Worm (Caenorhabditis elegans): ENCODE data around the gene nas-39.
A peak's percentile ranks its signal among the peaks of the same experiment; 100 is the strongest.

nas-39 gene

DNA sequence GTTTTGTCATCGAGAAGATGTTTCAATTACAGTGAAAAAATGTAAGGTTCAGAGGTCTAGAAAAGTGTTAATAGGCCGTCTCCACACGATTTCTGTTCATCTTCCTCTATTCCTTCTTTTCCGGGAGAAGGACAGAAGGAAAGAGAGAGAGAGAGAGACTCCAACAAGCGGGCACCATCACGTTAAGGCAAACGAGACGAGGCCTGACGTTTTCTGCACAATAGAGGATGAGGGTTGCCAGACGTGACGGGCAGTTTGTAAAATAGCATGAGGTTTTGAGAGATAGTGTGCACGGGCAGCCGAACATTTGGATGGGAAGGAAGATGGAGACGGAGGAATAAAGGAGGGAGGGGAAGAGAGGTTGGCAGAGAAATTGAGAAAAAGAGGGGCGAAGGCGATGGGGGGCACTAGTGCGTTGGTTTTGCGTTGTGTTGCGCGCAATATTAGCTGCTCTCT lies 10.9 kb upstream of the nas-39 start, which contains the start of gene twf-2 (continued):
- TF ChIP-seq lin-40 (tag; optimal IDR thresholded peaks at IDR 0.05), result peak; percentile 83
- peak; percentile 75 for TF ChIP-seq dox-1 (GFP tag; IDR thresholded peaks at IDR 0.05)
- TF ChIP-seq ztf-22 (GFP tag; optimal IDR thresholded peaks at IDR 0.05), result peak; percentile 20
- TF ChIP-seq attf-5 (GFP tag; optimal IDR thresholded peaks at IDR 0.05), result peak; percentile 56
- no peak for TF ChIP-seq mxl-1 (tag; optimal IDR thresholded peaks at IDR 0.05)
- TF ChIP-seq let-526 (GFP tag; IDR thresholded peaks at IDR 0.05), result no peak
- no peak for TF ChIP-seq efl-1 (GFP tag; optimal IDR thresholded peaks at IDR 0.05)
- no peak for TF ChIP-seq cebp-1 (GFP tag; IDR thresholded peaks at IDR 0.05)
- peak; percentile 78 for TF ChIP-seq cebp-1 (tag; optimal IDR thresholded peaks at IDR 0.05)
- TF ChIP-seq lin-35 (GFP tag; optimal IDR thresholded peaks at IDR 0.05), result no peak
- peak; percentile 30 for TF ChIP-seq somi-1 (GFP tag; optimal IDR thresholded peaks at IDR 0.05)
- peak; percentile 76 for TF ChIP-seq K12H6.12 (tag; optimal IDR thresholded peaks at IDR 0.05)
- peak; percentile 22 to 28 for TF ChIP-seq let-607 (tag; optimal IDR thresholded peaks at IDR 0.05)
- TF ChIP-seq snpc-1.1 (tag; optimal IDR thresholded peaks at IDR 0.05; ENCODE audit: insufficient read depth), result no peak
- no peak for TF ChIP-seq nfya-2 (GFP tag; IDR thresholded peaks at IDR 0.05)
- TF ChIP-seq nhr-80 (tag; optimal IDR thresholded peaks at IDR 0.05), result peak; percentile 73
- no peak for TF ChIP-seq F52B5.7 (tag; optimal IDR thresholded peaks at IDR 0.05)
- TF ChIP-seq B0035.1 (tag; optimal IDR thresholded peaks at IDR 0.05), result peak; percentile 34
- TF ChIP-seq ceh-40 (GFP tag; IDR thresholded peaks at IDR 0.05), result no peak
- TF ChIP-seq unc-62 (GFP tag; optimal IDR thresholded peaks at IDR 0.05), result no peak
- TF ChIP-seq mes-4 (tag; optimal IDR thresholded peaks at IDR 0.05), result no peak
- TF ChIP-seq rec-8 (tag; optimal IDR thresholded peaks at IDR 0.05), result no peak
- 0 out of 2 replicates have a peak, but pooled peaks have one; percentile 27 for TF ChIP-seq hmg-20 (GFP tag; IDR thresholded peaks at IDR 0.05)
- peak; percentile 48 for TF ChIP-seq tbp1 (GFP tag; optimal IDR thresholded peaks at IDR 0.05)
- TF ChIP-seq egl-44 (GFP tag; IDR thresholded peaks at IDR 0.05), result peak; percentile 57; the same call in 1 of the 2 replicates
- TF ChIP-seq hsf-1 (GFP tag; IDR thresholded peaks at IDR 0.05), result no peak
- TF ChIP-seq atf-7 (tag; optimal IDR thresholded peaks at IDR 0.05), result peak; percentile 56
- peak; percentile 79 for TF ChIP-seq B0336.3 (GFP tag; IDR thresholded peaks at IDR 0.05)
- no peak for TF ChIP-seq ztf-25 (GFP tag; IDR thresholded peaks at IDR 0.05)
- TF ChIP-seq bed-1 (GFP tag; IDR thresholded peaks at IDR 0.05), result no peak

DNA sequence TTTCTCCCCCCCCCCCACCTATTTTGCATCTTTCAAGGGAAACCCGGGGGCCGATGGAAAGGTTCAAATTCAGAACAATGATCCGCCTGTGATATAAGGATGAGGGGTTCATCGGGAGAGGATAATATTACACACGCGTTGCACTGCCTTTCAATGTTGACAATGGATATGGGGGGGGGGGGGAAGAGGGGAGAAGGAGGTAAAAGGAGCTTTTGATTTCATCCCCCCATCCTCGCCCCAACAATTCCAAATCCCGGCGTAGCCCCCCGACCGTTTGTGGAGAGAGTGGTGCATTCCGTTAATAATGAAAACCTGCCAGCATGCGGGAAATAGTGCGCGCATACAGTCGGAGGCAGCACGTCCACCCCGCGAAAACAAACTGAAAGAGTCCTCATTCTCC lies 9.6 kb upstream of the nas-39 start:
- TF ChIP-seq egrh-3 (GFP tag; IDR thresholded peaks at IDR 0.05) (0 out of 2 replicates have a peak, but pooled peaks have one; percentile 29), ekl-4 (GFP tag; IDR thresholded peaks at IDR 0.05) (no peak), K12H6.12 (tag; optimal IDR thresholded peaks at IDR 0.05) (no peak), fkh-3 (tag; optimal IDR thresholded peaks at IDR 0.05) (no peak), sdz-38 (tag; optimal IDR thresholded peaks at IDR 0.05) (no peak), zfh-2 (GFP tag; conservative IDR thresholded peaks at IDR 0.05) (peak; percentile 67)

DNA sequence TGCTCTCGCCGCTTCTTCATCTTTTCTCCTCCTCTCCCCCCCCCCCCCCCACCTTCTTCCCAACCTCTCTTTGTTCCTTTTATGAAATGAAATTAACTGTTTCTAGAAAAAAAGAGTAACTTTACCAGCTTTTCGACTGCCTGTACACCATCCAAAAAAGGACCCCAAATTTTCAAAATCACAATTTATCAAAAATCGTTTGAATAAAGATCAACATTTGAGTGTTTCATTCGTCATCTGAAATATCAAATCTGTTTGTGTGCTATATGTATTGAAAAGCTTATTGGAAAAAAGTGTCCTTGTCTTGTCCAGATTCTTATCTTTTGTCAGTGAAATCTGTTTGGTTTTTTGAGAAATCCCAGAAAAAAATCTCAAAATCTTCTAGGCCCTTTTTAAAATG lies 5.6 kb upstream of the nas-39 start:
- TF ChIP-seq him-1 (tag; optimal IDR thresholded peaks at IDR 0.05), result no peak
- TF ChIP-seq F57C9.4 (tag; optimal IDR thresholded peaks at IDR 0.05), result no peak
- no peak for TF ChIP-seq Y53G8AR.9 (GFP tag; conservative IDR thresholded peaks at IDR 0.05)
- TF ChIP-seq F23B12.7 (tag; optimal IDR thresholded peaks at IDR 0.05; ENCODE audit: insufficient read depth), result no peak
- no peak for TF ChIP-seq bed-2 (GFP tag; IDR thresholded peaks at IDR 0.05)
- TF ChIP-seq hlh-26 (GFP tag; conservative IDR thresholded peaks at IDR 0.05), result no peak
- TF ChIP-seq C17E4.6 (GFP tag; IDR thresholded peaks at IDR 0.05), result no peak
- TF ChIP-seq F52B5.7 (tag; optimal IDR thresholded peaks at IDR 0.05), result no peak
- no peak for TF ChIP-seq xnd-1 (tag; optimal IDR thresholded peaks at IDR 0.05)
- no peak for TF ChIP-seq ekl-4 (GFP tag; IDR thresholded peaks at IDR 0.05)
- TF ChIP-seq nhr-27 (tag; optimal IDR thresholded peaks at IDR 0.05), result no peak
- no peak for TF ChIP-seq nhr-90 (tag; optimal IDR thresholded peaks at IDR 0.05)
- TF ChIP-seq snpc-1.1 (tag; optimal IDR thresholded peaks at IDR 0.05; ENCODE audit: insufficient read depth), result no peak
- no peak for TF ChIP-seq unc-62 (GFP tag; optimal IDR thresholded peaks at IDR 0.05)
- no peak for TF ChIP-seq ztf-28 (GFP tag; IDR thresholded peaks at IDR 0.05)
- no peak for TF ChIP-seq T07F8.4 (tag; optimal IDR thresholded peaks at IDR 0.05)
- TF ChIP-seq ztf-26 (tag; optimal IDR thresholded peaks at IDR 0.05), result no peak

All from whole organism, young adult.